Worm (Caenorhabditis elegans) whole organism, L2 larva: ENCODE measurements around the gene far-8.

Source experiments
- aly-2 ChIP-seq: fragments of 150-350 bp; optimal IDR thresholded peaks from 2 replicates; lab custom pipeline; 2014; ENCODE audit warnings: missing biosample characterization, missing genetic modification characterization
- blmp-1 ChIP-seq: sonication (generic microtip); optimal IDR thresholded peaks from 2 replicates; lab custom pipeline; 2017; ENCODE audit warnings: missing genetic modification characterization, mild to moderate bottlenecking, missing compliant biosample characterization, antibody characterized with exemption, moderate library complexity; ENCODE audit not compliant: insufficient read depth
- ceh-82 ChIP-seq: fragments of 150-350 bp; optimal IDR thresholded peaks from 2 replicates; lab custom pipeline; 2014; ENCODE audit warnings: missing biosample characterization, missing genetic modification characterization
- lin-39 ChIP-seq: fragments of 150-350 bp; optimal IDR thresholded peaks from 2 replicates; lab custom pipeline; 2014; ENCODE audit warnings: missing biosample characterization, missing genetic modification reagents, missing genetic modification characterization
- nhr-11 ChIP-seq: fragments of 150-350 bp; optimal IDR thresholded peaks from 2 replicates; lab custom pipeline; 2014; ENCODE audit warnings: missing biosample characterization, missing genetic modification characterization
- nhr-25 ChIP-seq: fragments of 150-350 bp; sonication (generic microtip); optimal IDR thresholded peaks from 3 replicates; lab custom pipeline; 2014; ENCODE audit warnings: missing biosample characterization, missing genetic modification characterization
- nhr-77 ChIP-seq: fragments of 150-350 bp; optimal IDR thresholded peaks from 2 replicates; lab custom pipeline; 2014; ENCODE audit warnings: missing biosample characterization, missing genetic modification characterization
- snpc-4 ChIP-seq: fragments of 150-350 bp; optimal IDR thresholded peaks from 2 replicates; lab custom pipeline; 2014; ENCODE audit warnings: missing biosample characterization, missing genetic modification characterization

DNA sequence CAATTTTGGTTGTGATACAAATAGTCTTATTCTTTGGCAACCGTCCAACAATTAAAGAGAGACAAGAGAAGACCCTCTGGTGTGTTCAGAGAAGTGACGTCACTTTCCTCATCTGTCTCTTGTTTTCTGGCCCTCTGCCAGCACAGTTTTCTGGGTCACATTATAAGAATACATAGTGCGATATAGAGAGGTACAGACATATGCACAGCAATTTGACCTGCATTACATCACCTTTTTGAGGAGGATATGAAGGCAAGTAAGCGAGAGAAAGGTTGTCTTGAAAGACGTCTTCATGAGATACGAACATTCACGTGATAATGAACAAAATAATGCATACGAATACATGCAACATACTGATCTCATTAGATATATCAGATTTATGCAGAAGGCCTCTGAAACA is 27.8 kb downstream of the far-8 start:
- TF ChIP-seq nhr-11 (tag; lab: Kevin White, UChicago) (no peak), blmp-1 (tag; lab: Kevin White, UChicago) (no peak), nhr-77 (no peak), ceh-82 (tag; lab: Kevin White, UChicago) (no peak), aly-2 (tag; lab: Kevin White, UChicago) (no peak), lin-39 (no peak), snpc-4 (tag; lab: Kevin White, UChicago) (no peak), nhr-25 (tag; lab: Kevin White, UChicago) (no peak)
